Fruit fly (Drosophila melanogaster): ENCODE measurements around the gene Rhau.
A peak's percentile ranks its signal among the peaks of the same experiment; 100 is the strongest.

Rhau gene

dm6 chr2L:20758188-20758846 lies 532 bp upstream of the Rhau start (continued):
- TF ChIP-seq Vsx1 (GFP tag; optimal IDR thresholded peaks at IDR 0.05): no peak
- TF ChIP-seq CG2712 (tag; optimal IDR thresholded peaks at IDR 0.05): no peak
- TF ChIP-seq esg (GFP tag; conservative IDR thresholded peaks at IDR 0.05): no peak
- no peak for TF ChIP-seq nerfin-2 (GFP tag; IDR thresholded peaks at IDR 0.05; ENCODE audit: partially characterized antibody)
- no peak for TF ChIP-seq ssp (GFP tag; IDR thresholded peaks at IDR 0.05)
- no peak for TF ChIP-seq Hr51 (GFP tag; optimal IDR thresholded peaks at IDR 0.05)
- no peak for TF ChIP-seq CkIIα-i1 (GFP tag; IDR thresholded peaks at IDR 0.05)
- peak; percentile 86 for TF ChIP-seq Med (GFP tag)
- no peak for TF ChIP-seq Atf6 (GFP tag; IDR thresholded peaks at IDR 0.05)
- no peak for TF ChIP-seq Fer2 (tag; optimal IDR thresholded peaks at IDR 0.05)
- no peak for TF ChIP-seq ase (GFP tag; IDR thresholded peaks at IDR 0.05)
- peak; percentile 79 for TF ChIP-seq scrt (GFP tag; optimal IDR thresholded peaks at IDR 0.05)
- TF ChIP-seq CG18599 (GFP tag; optimal IDR thresholded peaks at IDR 0.05): peak; percentile 25
- TF ChIP-seq Nf-YC (tag; optimal IDR thresholded peaks at IDR 0.05): no peak
- peak; percentile 69 for TF ChIP-seq Drgx (GFP tag; IDR thresholded peaks at IDR 0.05)
- TF ChIP-seq CG8924 (tag; optimal IDR thresholded peaks at IDR 0.05): peak; percentile 62
- TF ChIP-seq CG9437 (GFP tag; optimal IDR thresholded peaks at IDR 0.05): peak; percentile 0
- TF ChIP-seq Camta (GFP tag; optimal IDR thresholded peaks at IDR 0.05): no peak
- no peak for TF ChIP-seq Optix (GFP tag; IDR thresholded peaks at IDR 0.05)
- peak; percentile 4 for TF ChIP-seq Fer1 (GFP tag; optimal IDR thresholded peaks at IDR 0.05)
- no peak for TF ChIP-seq CG31441 (GFP tag; IDR thresholded peaks at IDR 0.05)
- TF ChIP-seq chinmo (GFP tag; IDR thresholded peaks at IDR 0.05; ENCODE audit: partially characterized antibody): peak; percentile 89; the same call in 3 of the 4 replicates
- TF ChIP-seq MTF-1 (GFP tag; optimal IDR thresholded peaks at IDR 0.05; ENCODE audit: borderline replicate concordance): no peak
- TF ChIP-seq CG10431 (GFP tag; optimal IDR thresholded peaks at IDR 0.05): no peak
- TF ChIP-seq Atf3 (GFP tag; optimal IDR thresholded peaks at IDR 0.05): peak; percentile 42
- no peak for TF ChIP-seq ato (GFP tag; IDR thresholded peaks at IDR 0.05; ENCODE audit: partially characterized antibody)
- TF ChIP-seq PHDP (tag; optimal IDR thresholded peaks at IDR 0.05): peak; percentile 10
- TF ChIP-seq CG10654 (GFP tag; optimal IDR thresholded peaks at IDR 0.05): no peak
- TF ChIP-seq eyg (GFP tag; optimal IDR thresholded peaks at IDR 0.05): no peak
- no peak for TF ChIP-seq gt (GFP tag; IDR thresholded peaks at IDR 0.05)
- no peak for TF ChIP-seq CG16863 (GFP tag; optimal IDR thresholded peaks at IDR 0.05)
- TF ChIP-seq pita (GFP tag; optimal IDR thresholded peaks at IDR 0.05): no peak
- TF ChIP-seq CG18262 (tag; optimal IDR thresholded peaks at IDR 0.05): peak; percentile 1
- TF ChIP-seq CG3163 (GFP tag; optimal IDR thresholded peaks at IDR 0.05): peak; percentile 22
- no peak for TF ChIP-seq vfl (GFP tag; optimal IDR thresholded peaks at IDR 0.05)
- no peak for TF ChIP-seq Ets65A (GFP tag)
- no peak for TF ChIP-seq ems (GFP tag; optimal IDR thresholded peaks at IDR 0.05)
- no peak for TF ChIP-seq CG7271 (tag; optimal IDR thresholded peaks at IDR 0.05)

dm6 chr2L:20752160-20752559 lies 5.6 kb downstream of the Rhau start, which contains the start of the genes Amacr and Ns4:
Gene Amacr, minus strand, starts transcription at chr2L:20752341.
Gene Ns4, plus strand, starts transcription at chr2L:20752476.
- peak; percentile 45 for TF ChIP-seq CG14710 (tag; optimal IDR thresholded peaks at IDR 0.05)
- peak; percentile 28 for TF ChIP-seq odd (GFP tag; optimal IDR thresholded peaks at IDR 0.05)
- TF ChIP-seq Gug (GFP tag; IDR thresholded peaks at IDR 0.05): no peak; the same call in 3 of the 4 replicates
- no peak for TF ChIP-seq CG31388 (GFP tag; optimal IDR thresholded peaks at IDR 0.05)
- TF ChIP-seq Dbx (GFP tag; IDR thresholded peaks at IDR 0.05): 0 out of 3 replicates have a peak, but pooled peaks have one; percentile 38
- peak; percentile 64; the same call in 1 of the 2 replicates for TF ChIP-seq lmd (GFP tag; IDR thresholded peaks at IDR 0.05)
- peak; percentile 75 for TF ChIP-seq CG17385 (GFP tag; optimal IDR thresholded peaks at IDR 0.05)
- TF ChIP-seq Mes4 (GFP tag; optimal IDR thresholded peaks at IDR 0.05): peak; percentile 18
- TF ChIP-seq Mrtf (GFP tag; IDR thresholded peaks at IDR 0.05): no peak
- no peak for TF ChIP-seq z (GFP tag; IDR thresholded peaks at IDR 0.05)
- TF ChIP-seq slbo (GFP tag; IDR thresholded peaks at IDR 0.05): peak; percentile 78
- TF ChIP-seq shn (GFP tag; optimal IDR thresholded peaks at IDR 0.05): peak; percentile 45
- TF ChIP-seq unc-4 (GFP tag; IDR thresholded peaks at IDR 0.05; ENCODE audit: partially characterized antibody): 0 out of 2 replicates have a peak, but pooled peaks have one; percentile 22
- TF ChIP-seq CG10321 (GFP tag; IDR thresholded peaks at IDR 0.05): peak; percentile 18; the same call in 1 of the 2 replicates
- TF ChIP-seq CG11504 (tag; optimal IDR thresholded peaks at IDR 0.05): no peak

Data from whole organism, embryonic.